Worm (Caenorhabditis elegans): ENCODE data around the gene osm-5.

- no peak for TF ChIP-seq cog-1 (tag; optimal IDR thresholded peaks at IDR 0.05)
- TF ChIP-seq klf-2 (GFP tag; conservative IDR thresholded peaks at IDR 0.05): no peak
- no peak for TF ChIP-seq med-1 (GFP tag; optimal IDR thresholded peaks at IDR 0.05; ENCODE audit: insufficient read depth)
- TF ChIP-seq ref-1 (GFP tag; conservative IDR thresholded peaks at IDR 0.05): no peak
- no peak for TF ChIP-seq tab-1 (GFP tag; IDR thresholded peaks at IDR 0.05)
- no peak for TF ChIP-seq flt-1 (GFP tag; IDR thresholded peaks at IDR 0.05)
Measured at ce11 chrX:3019996-3020395, 35.9 kb downstream of the osm-5 start.
